Worm (Caenorhabditis elegans): Measurements from ENCODE around the gene ltd-1.

DNA sequence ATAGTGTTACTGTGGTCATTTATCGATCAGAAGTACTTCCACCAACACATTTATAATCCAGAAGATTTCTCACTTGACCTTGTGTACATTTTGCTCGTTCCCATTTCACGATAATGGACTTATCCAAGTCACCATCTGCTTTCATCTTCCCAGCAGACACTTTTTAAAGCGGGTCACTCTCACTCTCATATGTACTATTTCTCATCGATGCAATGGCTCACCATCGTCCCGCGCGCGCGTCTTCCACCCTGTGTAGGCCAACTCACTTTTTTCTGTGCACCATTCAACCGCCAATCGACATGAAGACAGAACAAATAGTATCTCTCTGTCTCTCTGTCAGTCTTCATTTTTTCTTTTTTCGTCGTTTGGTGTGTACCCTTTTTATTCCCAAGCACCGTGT is 40.4 kb downstream of the ltd-1 start:
- TF ChIP-seq lin-32 (GFP tag; optimal IDR thresholded peaks at IDR 0.05) (no peak), pha-4 (tag; optimal IDR thresholded peaks at IDR 0.05) (no peak), cnd-1 (tag; optimal IDR thresholded peaks at IDR 0.05) (peak; percentile 51), nhr-2 (tag; optimal IDR thresholded peaks at IDR 0.05) (no peak)
